Fruit fly (Drosophila melanogaster) whole organism, embryonic: ENCODE data around the gene CG12581.

Experiments
- Antp ChIP-seq: fragments of 200-800 bp; sonication (Bioruptor generic); optimal IDR thresholded peaks from 3 replicates; lab custom pipeline; 2016; ENCODE audit warnings: missing biosample characterization, missing genetic modification characterization
- BEAF-32 ChIP-seq: fragments of 200-800 bp; sonication (Bioruptor generic); optimal IDR thresholded peaks from 3 replicates; lab custom pipeline; 2017; ENCODE audit warnings: missing biosample characterization, missing genetic modification characterization, mild to moderate bottlenecking, moderate library complexity, missing genetic modification reagents
- CG10431 ChIP-seq: fragments of 200-800 bp; sonication (Bioruptor generic); optimal IDR thresholded peaks from 3 replicates; lab custom pipeline; 2018; ENCODE audit warnings: missing biosample characterization, mild to moderate bottlenecking, missing genetic modification characterization
- CG13624 ChIP-seq: fragments of 200-800 bp; sonication (Bioruptor generic); optimal IDR thresholded peaks from 2 replicates; lab custom pipeline; 2016; ENCODE audit warnings: missing biosample characterization, missing genetic modification characterization
- CG14710 ChIP-seq: fragments of 200-800 bp; sonication (Bioruptor generic); optimal IDR thresholded peaks from 3 replicates; lab custom pipeline; 2019; ENCODE audit warnings: missing biosample characterization, mild to moderate bottlenecking, missing genetic modification characterization, moderate library complexity
- CG1529 ChIP-seq: fragments of 200-800 bp; sonication (Bioruptor generic); optimal IDR thresholded peaks from 3 replicates; lab custom pipeline; 2018; ENCODE audit warnings: missing biosample characterization, missing genetic modification characterization
- CG16779 ChIP-seq: fragments of 200-800 bp; sonication (Bioruptor generic); IDR thresholded peaks from 2 replicates; pipeline ENCODE4 v1.3.6; 2022; ENCODE audit warnings: missing biosample characterization, missing genetic modification characterization
- CG2199 ChIP-seq: fragments of 200-800 bp; sonication (Bioruptor generic); IDR thresholded peaks from 3 replicates; pipeline ENCODE4 v1.3.6; 2022; ENCODE audit warnings: missing biosample characterization, missing genetic modification characterization
- CG31441 ChIP-seq: fragments of 200-800 bp; sonication (Bioruptor generic); IDR thresholded peaks from 2 replicates; pipeline ENCODE4 v1.3.6; 2022; ENCODE audit warnings: missing biosample characterization, missing genetic modification characterization
- CG34422 ChIP-seq: fragments of 200-800 bp; sonication (Bioruptor generic); IDR thresholded peaks from 3 replicates; pipeline ENCODE4 v1.3.6; 2022; ENCODE audit warnings: missing biosample characterization, missing genetic modification characterization
- CG6683 ChIP-seq: fragments of 200-800 bp; sonication (Bioruptor generic); optimal IDR thresholded peaks from 2 replicates; lab custom pipeline; 2017; ENCODE audit warnings: missing biosample characterization, mild to moderate bottlenecking, missing genetic modification characterization, missing genetic modification reagents
- CG6689 ChIP-seq: fragments of 200-800 bp; sonication (Bioruptor generic); IDR thresholded peaks from 2 replicates; pipeline ENCODE4 v1.3.6; 2022; ENCODE audit warnings: missing biosample characterization, missing genetic modification characterization
- CG6854 ChIP-seq: fragments of 200-800 bp; sonication (Bioruptor generic); optimal IDR thresholded peaks from 3 replicates; lab custom pipeline; 2017; ENCODE audit warnings: missing biosample characterization, mild to moderate bottlenecking, missing genetic modification characterization
- CG7963 ChIP-seq: fragments of 200-800 bp; sonication (Bioruptor generic); IDR thresholded peaks from 3 replicates; pipeline ENCODE4 v1.3.6; 2022; ENCODE audit warnings: missing biosample characterization, missing genetic modification characterization; ENCODE audit not compliant: partially characterized antibody
- CG8290 ChIP-seq, 3 experiments: fragments of 200-800 bp; sonication (Bioruptor generic); optimal IDR thresholded peaks; 2 replicates each; lab custom pipeline; 2016 to 2019; ENCODE audit warnings: missing biosample characterization in 3 of 3, missing genetic modification characterization in 3 of 3, mild to moderate bottlenecking in 2 of 3, moderate library complexity in 1 of 3
- CG8924 ChIP-seq: fragments of 200-800 bp; optimal IDR thresholded peaks from 3 replicates; lab custom pipeline; 2019; ENCODE audit warnings: missing biosample characterization, mild to moderate bottlenecking, missing genetic modification characterization, moderate library complexity
- CG9727 ChIP-seq: fragments of 200-800 bp; sonication (Bioruptor generic); optimal IDR thresholded peaks from 3 replicates; lab custom pipeline; 2017; ENCODE audit warnings: missing biosample characterization, mild to moderate bottlenecking, missing genetic modification characterization
- CrebB ChIP-seq: fragments of 200-800 bp; sonication (Bioruptor generic); optimal IDR thresholded peaks from 3 replicates; lab custom pipeline; 2018; ENCODE audit warnings: missing biosample characterization, mild to moderate bottlenecking, missing genetic modification characterization
- D ChIP-seq, 2 experiments: fragments of 200-800 bp in 1 of 2; fragments of >200 bp in 1 of 2; sonication (Bioruptor generic) in 1 of 2; optimal IDR thresholded peaks; 2 replicates in 1 of 2; 3 replicates in 1 of 2; lab custom pipeline; 2017; ENCODE audit warnings: mild to moderate bottlenecking in 1 of 2, missing biosample characterization in 1 of 2, missing genetic modification characterization in 1 of 2, missing genetic modification reagents in 1 of 2
- D19B ChIP-seq: fragments of 200-800 bp; sonication (Bioruptor generic); optimal IDR thresholded peaks from 2 replicates; lab custom pipeline; 2017; ENCODE audit warnings: missing biosample characterization, mild to moderate bottlenecking, missing genetic modification characterization
- Elba2 ChIP-seq: fragments of 200-800 bp; sonication (Bioruptor generic); optimal IDR thresholded peaks from 3 replicates; lab custom pipeline; 2016; ENCODE audit warnings: missing biosample characterization, missing genetic modification characterization
- Hand ChIP-seq: fragments of 200-800 bp; sonication (Bioruptor generic); optimal IDR thresholded peaks from 2 replicates; lab custom pipeline; 2017; ENCODE audit warnings: mild to moderate bottlenecking, missing biosample characterization, missing genetic modification reagents, missing genetic modification characterization
- Med ChIP-seq: fragments of 200-800 bp; sonication (Bioruptor generic); peaks from one replicate; lab custom pipeline; 2016; ENCODE audit warnings: missing biosample characterization, missing genetic modification characterization, mild to moderate bottlenecking, inconsistent platforms, moderate library complexity
- NK7.1 ChIP-seq: fragments of 200-800 bp; sonication (Bioruptor generic); optimal IDR thresholded peaks from 3 replicates; lab custom pipeline; 2016; ENCODE audit warnings: missing biosample characterization, missing genetic modification characterization
- Nf-YA ChIP-seq: fragments of 200-800 bp; sonication (Bioruptor generic); IDR thresholded peaks from 2 replicates; pipeline ENCODE4 v1.3.6; 2022; ENCODE audit warnings: missing biosample characterization, missing genetic modification characterization
- Xrp1 ChIP-seq: fragments of 200-800 bp; sonication (Bioruptor generic); IDR thresholded peaks from 2 replicates; pipeline ENCODE4 v1.3.6; 2022; ENCODE audit warnings: missing biosample characterization, missing genetic modification characterization
- ase ChIP-seq: fragments of 200-800 bp; sonication (Bioruptor generic); IDR thresholded peaks from 3 replicates; pipeline ENCODE4 v1.3.6; 2022; ENCODE audit warnings: missing biosample characterization, missing genetic modification characterization
- caup ChIP-seq: fragments of 200-800 bp; sonication (Bioruptor generic); optimal IDR thresholded peaks from 3 replicates; lab custom pipeline; 2017; ENCODE audit warnings: missing biosample characterization, mild to moderate bottlenecking, missing genetic modification characterization, moderate library complexity; ENCODE audit not compliant: severe bottlenecking
- chinmo ChIP-seq: fragments of 200-800 bp; sonication (Bioruptor generic); IDR thresholded peaks from 4 replicates; pipeline ENCODE4 v1.3.6; 2022; ENCODE audit warnings: missing biosample characterization, missing genetic modification characterization; ENCODE audit not compliant: partially characterized antibody
- dan ChIP-seq: fragments of 200-800 bp; sonication (Bioruptor generic); IDR thresholded peaks from 2 replicates; pipeline ENCODE4 v1.3.6; 2022; ENCODE audit warnings: missing biosample characterization, missing genetic modification characterization
- gce ChIP-seq: fragments of 200-800 bp; sonication (Bioruptor generic); IDR thresholded peaks from 3 replicates; pipeline ENCODE4 v1.3.6; 2022; ENCODE audit warnings: missing biosample characterization, missing genetic modification characterization
- gsb-n ChIP-seq: fragments of 200-800 bp; sonication (Bioruptor generic); optimal IDR thresholded peaks from 3 replicates; lab custom pipeline; 2018; ENCODE audit warnings: missing biosample characterization, mild to moderate bottlenecking, missing genetic modification characterization
- ham ChIP-seq: fragments of 200-800 bp; sonication (Bioruptor generic); IDR thresholded peaks from 2 replicates; pipeline ENCODE4 v1.3.6; 2022; ENCODE audit warnings: missing biosample characterization, missing genetic modification characterization
- lbe ChIP-seq: fragments of 200-800 bp; sonication (Bioruptor generic); optimal IDR thresholded peaks from 2 replicates; lab custom pipeline; 2016; ENCODE audit warnings: missing biosample characterization, mild to moderate bottlenecking, missing genetic modification characterization
- mld ChIP-seq: fragments of 200-800 bp; sonication (Bioruptor generic); IDR thresholded peaks from 3 replicates; pipeline ENCODE4 v1.3.6; 2022; ENCODE audit warnings: missing biosample characterization, missing genetic modification characterization; ENCODE audit not compliant: partially characterized antibody
- p53 ChIP-seq: fragments of 200-800 bp; sonication (Bioruptor generic); optimal IDR thresholded peaks from 2 replicates; lab custom pipeline; 2016; ENCODE audit warnings: missing biosample characterization, missing genetic modification characterization
- pum ChIP-seq: fragments of 200-800 bp; sonication (Bioruptor generic); optimal IDR thresholded peaks from 2 replicates; lab custom pipeline; 2016; ENCODE audit warnings: missing biosample characterization, missing genetic modification characterization
- pzg ChIP-seq: fragments of 200-800 bp; sonication (Bioruptor generic); optimal IDR thresholded peaks from 3 replicates; lab custom pipeline; 2018; ENCODE audit warnings: missing biosample characterization, mild to moderate bottlenecking, missing genetic modification characterization, moderate library complexity
- ranshi ChIP-seq: fragments of 200-800 bp; sonication (Bioruptor generic); IDR thresholded peaks from 2 replicates; pipeline ENCODE4 v1.3.6; 2022; ENCODE audit warnings: missing biosample characterization, missing genetic modification characterization
- sd ChIP-seq: fragments of 200-800 bp; sonication (Bioruptor generic); optimal IDR thresholded peaks from 3 replicates; lab custom pipeline; 2018; ENCODE audit warnings: missing biosample characterization, mild to moderate bottlenecking, missing genetic modification characterization, moderate library complexity
- stc ChIP-seq: fragments of 200-800 bp; sonication (Bioruptor generic); IDR thresholded peaks from 2 replicates; pipeline ENCODE4 v1.3.6; 2022; ENCODE audit warnings: missing biosample characterization, missing genetic modification characterization
- unpg ChIP-seq: fragments of 200-800 bp; sonication (Bioruptor generic); optimal IDR thresholded peaks from 3 replicates; lab custom pipeline; 2018; ENCODE audit warnings: missing biosample characterization, mild to moderate bottlenecking, missing genetic modification characterization, moderate library complexity
- vnd ChIP-seq: fragments of 200-800 bp; sonication (Bioruptor generic); IDR thresholded peaks from 3 replicates; pipeline ENCODE4 v1.3.6; 2022; ENCODE audit warnings: missing biosample characterization, missing genetic modification characterization; ENCODE audit not compliant: partially characterized antibody
- zen2 ChIP-seq: fragments of 200-800 bp; sonication (Bioruptor generic); IDR thresholded peaks from 3 replicates; pipeline ENCODE4 v1.3.6; 2022; ENCODE audit warnings: missing biosample characterization, missing genetic modification characterization; ENCODE audit not compliant: partially characterized antibody
- zf30C ChIP-seq: fragments of 200-800 bp; sonication (Bioruptor generic); optimal IDR thresholded peaks from 3 replicates; lab custom pipeline; 2018; ENCODE audit warnings: missing biosample characterization, mild to moderate bottlenecking, missing genetic modification characterization

Gene CG12581

DNA sequence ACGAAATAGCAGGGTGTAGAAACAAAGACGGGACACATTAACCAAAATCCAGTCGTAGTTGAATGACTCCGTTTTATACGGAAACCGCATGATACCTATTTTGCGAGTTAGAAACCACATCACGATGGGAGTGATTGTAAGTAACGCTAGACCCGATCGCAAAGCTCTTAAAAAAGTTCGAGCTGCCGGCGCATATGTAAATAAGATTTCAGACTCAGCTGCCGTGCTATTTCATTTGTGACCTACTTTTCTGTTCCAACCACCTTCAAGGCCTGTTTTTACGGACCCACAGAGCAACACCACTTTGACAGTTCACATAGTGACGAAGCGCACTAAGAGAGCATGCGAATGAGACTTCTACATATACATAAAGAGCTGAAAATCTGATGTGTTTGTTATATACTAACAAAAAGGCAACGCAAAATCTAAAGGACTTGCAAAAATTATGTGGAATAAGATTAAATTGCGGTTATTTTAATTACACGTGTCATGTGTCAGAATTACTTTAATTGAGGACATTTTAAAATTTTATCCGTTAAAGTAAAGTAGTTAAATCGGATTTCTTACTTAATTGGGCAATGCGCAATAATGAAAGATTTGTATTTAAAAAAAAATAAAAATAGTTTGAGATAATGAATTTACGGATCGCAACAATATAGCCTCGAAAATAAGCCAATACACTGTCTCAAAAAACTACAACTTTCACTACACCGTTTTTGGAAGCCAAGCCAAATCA, 4.5 kb downstream of the CG12581 start (continued):
- TF ChIP-seq CG2199 (GFP tag; lab: Robert Waterston, UW) (peak; percentile 85), unpg (GFP tag; lab: Kevin White, UChicago) (no peak), ham (GFP tag; lab: Robert Waterston, UW) (no peak), CG34422 (GFP tag; lab: Robert Waterston, UW) (no peak), Antp (GFP tag; lab: Kevin White, UChicago) (peak; percentile 12), ranshi (GFP tag; lab: Robert Waterston, UW) (no peak), Nf-YA (no peak), Med (peak; percentile 57), NK7.1 (GFP tag; lab: Kevin White, UChicago) (no peak), CG7963 (GFP tag; lab: Robert Waterston, UW) (no peak), CG13624 (GFP tag; lab: Kevin White, UChicago) (no peak), CG8290 (GFP tag; optimal IDR thresholded peaks at IDR 0.05; lab: Kevin White, UChicago) (no peak), CG8290 (tag; optimal IDR thresholded peaks at IDR 0.05; lab: Kevin White, UChicago) (peak in 1 of 2 experiments; percentile 33)
- TF ChIP-seq, all 482 proteins: peak for 21

dm6 chr3R:4180543-4181214, 6.2 kb downstream of the CG12581 start:
- TF ChIP-seq CG1529 (GFP tag; lab: Kevin White, UChicago) (no peak), CG8924 (no peak), Hand (GFP tag; lab: Kevin White, UChicago) (no peak), stc (GFP tag; lab: Robert Waterston, UW) (no peak), zen2 (GFP tag; lab: Robert Waterston, UW) (no peak), CG6683 (GFP tag; lab: Kevin White, UChicago) (no peak), lbe (GFP tag; lab: Kevin White, UChicago) (no peak), CrebB (tag; lab: Kevin White, UChicago) (no peak), Elba2 (no peak), CG6689 (no peak), CG31441 (GFP tag; lab: Robert Waterston, UW) (no peak), sd (tag; lab: Kevin White, UChicago) (peak; percentile 54), D (optimal IDR thresholded peaks at IDR 0.05; lab: Kevin White, UChicago) (no peak), D (GFP tag; optimal IDR thresholded peaks at IDR 0.05; lab: Kevin White, UChicago) (no peak), CG10431 (GFP tag; lab: Kevin White, UChicago) (no peak), p53 (GFP tag; lab: Kevin White, UChicago) (no peak), dan (GFP tag; lab: Robert Waterston, UW) (no peak), Xrp1 (GFP tag; lab: Robert Waterston, UW) (no peak), caup (GFP tag; lab: Kevin White, UChicago) (no peak), pum (GFP tag; lab: Kevin White, UChicago) (no peak), mld (GFP tag; lab: Robert Waterston, UW) (0 out of 3 replicates have a peak, but pooled peaks have one; percentile 47), gsb-n (tag; lab: Kevin White, UChicago) (no peak), CG2199 (GFP tag; lab: Robert Waterston, UW) (peak; percentile 50; the same call in 1 of the 3 replicates), CG9727 (GFP tag; lab: Kevin White, UChicago) (no peak), CG16779 (GFP tag; lab: Robert Waterston, UW) (no peak), pzg (no peak), chinmo (GFP tag; lab: Robert Waterston, UW) (no peak), D19B (GFP tag; lab: Kevin White, UChicago) (no peak), gce (no peak), BEAF-32 (no peak), vnd (GFP tag; lab: Robert Waterston, UW) (no peak), ase (GFP tag; lab: Robert Waterston, UW) (no peak), zf30C (GFP tag; lab: Kevin White, UChicago) (no peak), CG6854 (GFP tag; lab: Kevin White, UChicago) (no peak), CG14710 (tag; lab: Kevin White, UChicago) (no peak), Med (peak; percentile 50)
